Worm (Caenorhabditis elegans): ENCODE data around the gene gcy-5.

- no peak for TF ChIP-seq Y53G8AR.9 (GFP tag; conservative IDR thresholded peaks at IDR 0.05)
- TF ChIP-seq ekl-4 (GFP tag; IDR thresholded peaks at IDR 0.05) = no peak
- no peak for TF ChIP-seq pha-4 (tag; optimal IDR thresholded peaks at IDR 0.05)
- TF ChIP-seq hrde-1 (tag; optimal IDR thresholded peaks at IDR 0.05; ENCODE audit: borderline replicate concordance) = no peak
- TF ChIP-seq hsf-1 (GFP tag; IDR thresholded peaks at IDR 0.05) = no peak
- no peak for TF ChIP-seq snpc-4 (GFP tag; optimal IDR thresholded peaks at IDR 0.05)
- TF ChIP-seq snpc-4 (tag; optimal IDR thresholded peaks at IDR 0.05) = no peak
- TF ChIP-seq T26A5.8 (tag; optimal IDR thresholded peaks at IDR 0.05) = no peak
- no peak for TF ChIP-seq ama-1 (optimal IDR thresholded peaks at IDR 0.05)
- no peak for TF ChIP-seq ama-1 (GFP tag; optimal IDR thresholded peaks at IDR 0.05)
- no peak for TF ChIP-seq athp-1 (tag; optimal IDR thresholded peaks at IDR 0.05)
- no peak for TF ChIP-seq Y53F4B.3 (GFP tag; IDR thresholded peaks at IDR 0.05)
- TF ChIP-seq lsy-27 (tag; optimal IDR thresholded peaks at IDR 0.05; ENCODE audit: borderline replicate concordance, insufficient read depth) = no peak
- no peak for TF ChIP-seq him-1 (tag; optimal IDR thresholded peaks at IDR 0.05)
Observed at ce11 chrII:10317007-10317406, 988 bp upstream of the gcy-5 start, which contains the start of gene M02G9.4.
